Worm (Caenorhabditis elegans) whole organism, midembryonic: ENCODE data around the gene ascc-1.

ENCODE experiments used
- flt-1 ChIP-seq: fragments of 200-800 bp; sonication (Bioruptor generic); IDR thresholded peaks from 2 replicates; pipeline ENCODE4 v1.3.6; 2022; ENCODE audit warnings: missing genetic modification characterization, missing compliant biosample characterization
- klf-2 ChIP-seq: fragments of 200-800 bp; sonication (Bioruptor generic); conservative IDR thresholded peaks from 2 replicates; pipeline ENCODE4 v1.3.6; 2022; ENCODE audit warnings: missing genetic modification reagents, missing genetic modification characterization, missing compliant biosample characterization
- med-1 ChIP-seq: sonication (generic microtip); optimal IDR thresholded peaks from 2 replicates; lab custom pipeline; 2017; ENCODE audit warnings: missing genetic modification characterization, mild to moderate bottlenecking, missing compliant biosample characterization, antibody characterized with exemption, missing genetic modification reagents; ENCODE audit not compliant: insufficient read depth
- ref-1 ChIP-seq: fragments of 200-800 bp; sonication (Bioruptor generic); conservative IDR thresholded peaks from 2 replicates; pipeline ENCODE4 v1.3.6; 2022; ENCODE audit warnings: missing genetic modification reagents, missing genetic modification characterization, missing compliant biosample characterization
- ztf-23 ChIP-seq: fragments of 200-800 bp; sonication (Bioruptor generic); IDR thresholded peaks from 2 replicates; pipeline ENCODE4 v1.3.6; 2022; ENCODE audit warnings: missing genetic modification reagents, missing genetic modification characterization, missing compliant biosample characterization

ce11 chrII:18787-19186, 38.7 kb upstream of the ascc-1 start:
- TF ChIP-seq ref-1 (no peak), med-1 (GFP tag; lab: Kevin White, UChicago) (no peak), ztf-23 (GFP tag; lab: Robert Waterston, UW) (peak; percentile 53; the same call in 1 of the 2 replicates), klf-2 (GFP tag; lab: Robert Waterston, UW) (no peak), flt-1 (GFP tag; lab: Robert Waterston, UW) (no peak)
